Worm (Caenorhabditis elegans): ENCODE results near the gene str-149.

DNA sequence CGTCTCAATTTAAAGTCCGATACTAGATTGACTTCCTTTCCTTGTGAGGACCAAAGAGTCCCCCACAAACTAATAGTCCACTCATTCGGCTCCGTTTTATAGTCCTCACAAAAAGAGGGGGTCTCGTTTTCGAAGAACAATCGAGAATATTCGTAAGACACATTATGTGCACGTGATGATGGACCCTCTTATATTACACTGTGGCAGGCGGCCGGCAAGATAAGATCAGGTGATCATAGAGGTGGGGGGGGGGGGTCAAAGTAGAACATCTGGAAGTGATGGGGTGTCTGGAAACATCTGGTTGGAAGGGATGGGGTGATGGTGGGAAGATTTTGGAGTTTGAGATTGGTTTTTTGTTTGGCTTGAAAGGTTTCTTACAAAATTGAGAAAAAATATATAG is 25.2 kb downstream of the str-149 start:
- TF ChIP-seq dve-1 (tag; optimal IDR thresholded peaks at IDR 0.05) (no peak), unc-55 (GFP tag; optimal IDR thresholded peaks at IDR 0.05) (no peak), unc-86 (tag; optimal IDR thresholded peaks at IDR 0.05) (no peak), tbx-2 (tag; optimal IDR thresholded peaks at IDR 0.05) (no peak), fkh-10 (GFP tag; optimal IDR thresholded peaks at IDR 0.05) (no peak), ama-1 (optimal IDR thresholded peaks at IDR 0.05) (no peak), dmd-4 (tag; optimal IDR thresholded peaks at IDR 0.05; ENCODE audit: borderline replicate concordance) (no peak), nhr-11 (tag; optimal IDR thresholded peaks at IDR 0.05) (no peak), elt-2 (tag; optimal IDR thresholded peaks at IDR 0.05) (no peak), ceh-48 (tag; optimal IDR thresholded peaks at IDR 0.05) (no peak), pha-2 (tag; optimal IDR thresholded peaks at IDR 0.05) (no peak)

Measured in whole organism, late embryonic.